Worm (Caenorhabditis elegans): ENCODE measurements around the gene fkb-4.

The fkb-4 gene

ce11 chrV:12784861-12785260 is 2.1 kb downstream of the fkb-4 start, which contains the start of gene sre-20:
Gene sre-20, minus strand, starts transcription at chrV:12784961.
- TF ChIP-seq ceh-45 (GFP tag; IDR thresholded peaks at IDR 0.05), result no peak
- TF ChIP-seq C38D4.7 (GFP tag; optimal IDR thresholded peaks at IDR 0.05), result no peak
- no peak for TF ChIP-seq hlh-30 (tag; optimal IDR thresholded peaks at IDR 0.05; ENCODE audit: insufficient read depth)
- TF ChIP-seq lin-11 (tag; optimal IDR thresholded peaks at IDR 0.05), result no peak
- TF ChIP-seq ama-1 (optimal IDR thresholded peaks at IDR 0.05), result no peak
- TF ChIP-seq nfya-1 (tag; optimal IDR thresholded peaks at IDR 0.05), result no peak
- no peak for TF ChIP-seq ceh-14 (tag; optimal IDR thresholded peaks at IDR 0.05)
- TF ChIP-seq hlh-13 (GFP tag; optimal IDR thresholded peaks at IDR 0.05), result no peak
- no peak for TF ChIP-seq ceh-19 (GFP tag; optimal IDR thresholded peaks at IDR 0.05)
- no peak for TF ChIP-seq sox-2 (GFP tag; IDR thresholded peaks at IDR 0.05)

DNA sequence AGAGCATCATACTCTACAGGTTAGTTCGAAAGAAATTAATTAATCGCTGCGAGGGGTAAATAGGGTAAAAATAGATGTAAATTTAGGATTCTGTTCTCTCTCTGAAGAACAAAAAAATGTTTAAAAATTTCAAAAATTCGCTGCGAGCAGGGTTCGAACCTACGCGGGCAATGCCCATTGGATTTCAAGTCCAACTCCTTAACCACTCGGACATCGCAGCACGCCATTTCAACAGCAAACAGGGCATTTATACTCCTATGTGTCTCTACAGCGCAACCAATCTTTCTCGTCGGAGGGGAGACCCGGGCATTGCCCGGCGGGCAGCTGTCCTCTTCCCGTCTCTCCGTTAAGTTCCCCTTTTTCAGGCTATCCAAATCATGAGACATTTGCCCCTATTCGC is 6.7 kb downstream of the fkb-4 start:
- TF ChIP-seq unc-3 (GFP tag; conservative IDR thresholded peaks at IDR 0.05) (peak; percentile 96), unc-3 (tag; optimal IDR thresholded peaks at IDR 0.05) (peak; percentile 84), rnt-1 (tag; optimal IDR thresholded peaks at IDR 0.05) (peak; percentile 69), tbx-2 (tag; optimal IDR thresholded peaks at IDR 0.05) (peak; percentile 85), pros-1 (tag; optimal IDR thresholded peaks at IDR 0.05) (no peak), fkh-10 (GFP tag; optimal IDR thresholded peaks at IDR 0.05) (peak; percentile 81), unc-86 (tag; optimal IDR thresholded peaks at IDR 0.05) (peak; percentile 88), elt-2 (tag; optimal IDR thresholded peaks at IDR 0.05) (peak; percentile 96), ceh-18 (tag; optimal IDR thresholded peaks at IDR 0.05) (peak; percentile 75), hlh-8 (tag; optimal IDR thresholded peaks at IDR 0.05) (peak; percentile 51), T23F11.4 (GFP tag; optimal IDR thresholded peaks at IDR 0.05) (peak; percentile 90), gmeb-2 (tag; optimal IDR thresholded peaks at IDR 0.05) (peak; percentile 92), fkh-6 (tag; optimal IDR thresholded peaks at IDR 0.05) (peak; percentile 92), pag-3 (tag; optimal IDR thresholded peaks at IDR 0.05; ENCODE audit: borderline replicate concordance) (peak; percentile 71), dmd-4 (tag; optimal IDR thresholded peaks at IDR 0.05; ENCODE audit: borderline replicate concordance) (peak; percentile 80), lin-11 (tag; optimal IDR thresholded peaks at IDR 0.05) (peak; percentile 86), ceh-31 (tag; optimal IDR thresholded peaks at IDR 0.05) (peak; percentile 73), mec-3 (tag; optimal IDR thresholded peaks at IDR 0.05; ENCODE audit: borderline replicate concordance) (no peak), ttx-3 (tag; optimal IDR thresholded peaks at IDR 0.05) (peak; percentile 88), nhr-11 (tag; optimal IDR thresholded peaks at IDR 0.05) (no peak), unc-55 (GFP tag; optimal IDR thresholded peaks at IDR 0.05) (no peak), K09A11.1 (tag; optimal IDR thresholded peaks at IDR 0.05; ENCODE audit: insufficient read depth) (peak; percentile 68), ama-1 (optimal IDR thresholded peaks at IDR 0.05) (no peak), eyg-1 (tag; optimal IDR thresholded peaks at IDR 0.05) (peak; percentile 83), pax-1 (tag; optimal IDR thresholded peaks at IDR 0.05) (peak; percentile 7), sox-2 (GFP tag; IDR thresholded peaks at IDR 0.05) (peak; percentile 88), npax-4 (tag; optimal IDR thresholded peaks at IDR 0.05) (peak; percentile 76), K02D7.2 (tag; optimal IDR thresholded peaks at IDR 0.05) (peak; percentile 88), pha-4 (tag; optimal IDR thresholded peaks at IDR 0.05) (no peak), ets-4 (tag; optimal IDR thresholded peaks at IDR 0.05) (peak; percentile 48), ceh-34 (tag; optimal IDR thresholded peaks at IDR 0.05) (peak; percentile 89), che-1 (tag; optimal IDR thresholded peaks at IDR 0.05) (peak; percentile 90), sdc-2 (tag; optimal IDR thresholded peaks at IDR 0.05) (peak; percentile 73), C08G9.2 (tag; optimal IDR thresholded peaks at IDR 0.05) (peak; percentile 80), hlh-13 (GFP tag; optimal IDR thresholded peaks at IDR 0.05) (peak; percentile 80), unc-42 (tag; optimal IDR thresholded peaks at IDR 0.05) (peak; percentile 68), pha-2 (tag; optimal IDR thresholded peaks at IDR 0.05) (peak; percentile 92), hlh-30 (tag; optimal IDR thresholded peaks at IDR 0.05; ENCODE audit: insufficient read depth) (peak; percentile 30), ref-2 (tag; optimal IDR thresholded peaks at IDR 0.05) (peak; percentile 91), ceh-19 (GFP tag; optimal IDR thresholded peaks at IDR 0.05) (peak; percentile 95), elt-4 (tag; optimal IDR thresholded peaks at IDR 0.05) (peak; percentile 84), Y22D7AL.16 (tag; optimal IDR thresholded peaks at IDR 0.05) (peak; percentile 93), ceh-30 (tag; optimal IDR thresholded peaks at IDR 0.05) (peak; percentile 38), sox-4 (tag; optimal IDR thresholded peaks at IDR 0.05) (peak; percentile 94), zip-5 (tag; optimal IDR thresholded peaks at IDR 0.05) (peak; percentile 82), ceh-22 (tag; optimal IDR thresholded peaks at IDR 0.05) (no peak), madf-2 (tag; optimal IDR thresholded peaks at IDR 0.05) (peak; percentile 91)
